Worm (Caenorhabditis elegans) whole organism, mixed stage, embryonic: ENCODE measurements around the gene jun-1.

ENCODE experiments used
- elt-1 ChIP-seq: sonication (generic microtip); optimal IDR thresholded peaks from 2 replicates; lab custom pipeline; 2017; ENCODE audit warnings: missing genetic modification characterization, mild to moderate bottlenecking, missing compliant biosample characterization, antibody characterized with exemption, moderate library complexity, borderline replicate concordance; ENCODE audit not compliant: insufficient read depth
- hlh-1 ChIP-seq: fragments of 150-350 bp; optimal IDR thresholded peaks from 2 replicates; lab custom pipeline; 2014; ENCODE audit warnings: missing biosample characterization, missing genetic modification reagents, missing genetic modification characterization
- unc-120 ChIP-seq: sonication (generic microtip); optimal IDR thresholded peaks from 2 replicates; lab custom pipeline; 2017; ENCODE audit warnings: missing genetic modification characterization, missing compliant biosample characterization; ENCODE audit not compliant: poor library complexity, severe bottlenecking

DNA sequence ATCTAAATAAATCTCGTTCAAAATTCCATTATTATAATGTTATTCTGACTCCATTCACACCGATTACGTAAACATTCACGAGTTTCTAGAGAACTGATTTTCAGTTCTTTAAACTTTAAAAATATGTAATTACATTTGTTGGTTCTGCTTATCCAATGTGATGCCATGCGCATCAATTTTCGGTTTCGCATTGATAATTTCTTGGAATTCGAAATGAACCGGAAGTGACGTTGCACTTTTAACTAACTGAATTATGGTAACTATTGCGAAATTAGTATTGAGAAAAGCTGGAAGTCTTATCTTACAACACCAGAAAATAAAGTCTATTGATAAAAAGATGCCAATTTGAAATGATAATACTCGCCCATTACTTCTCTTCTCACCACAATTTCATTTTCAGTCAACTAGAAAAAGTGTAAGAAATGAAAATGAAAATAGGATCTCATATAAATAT lies 4.9 kb downstream of the jun-1 start:
- TF ChIP-seq elt-1 (no peak), unc-120 (no peak), hlh-1 (no peak)
